Worm (Caenorhabditis elegans): ENCODE data around the gene alh-9.

DNA sequence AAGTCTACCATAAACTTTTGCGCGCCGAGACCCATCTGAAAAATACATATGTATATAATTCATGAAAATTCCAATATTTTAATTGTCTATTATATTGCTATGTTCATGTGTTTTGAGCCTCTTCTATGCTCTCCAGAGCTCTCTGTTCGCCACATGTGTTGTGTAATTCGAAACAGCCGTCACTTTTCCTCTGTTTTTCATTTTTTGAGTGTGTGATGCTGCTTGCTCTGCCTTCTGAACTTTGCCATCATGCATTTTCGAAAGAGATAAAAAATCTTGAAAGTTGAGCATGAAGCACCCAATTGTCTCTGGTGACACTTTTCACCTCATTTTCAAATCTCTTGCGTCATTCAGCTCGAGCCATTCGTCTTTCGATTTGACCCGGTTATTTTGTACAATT lies 16.5 kb downstream of the alh-9 start:
- TF ChIP-seq R02D3.7 (tag; optimal IDR thresholded peaks at IDR 0.05), result no peak
- no peak for TF ChIP-seq ztf-11 (tag; optimal IDR thresholded peaks at IDR 0.05)
- TF ChIP-seq mdl-1 (tag; optimal IDR thresholded peaks at IDR 0.05), result no peak
- TF ChIP-seq dmd-6 (GFP tag; IDR thresholded peaks at IDR 0.05), result no peak
- TF ChIP-seq nhr-25 (tag; optimal IDR thresholded peaks at IDR 0.05; ENCODE audit: borderline replicate concordance, insufficient read depth), result no peak
- TF ChIP-seq lin-39 (tag; optimal IDR thresholded peaks at IDR 0.05), result no peak
- no peak for TF ChIP-seq ceh-20 (GFP tag; IDR thresholded peaks at IDR 0.05)
- no peak for TF ChIP-seq pha-4 (GFP tag; IDR thresholded peaks at IDR 0.05)
- no peak for TF ChIP-seq pha-4 (tag; optimal IDR thresholded peaks at IDR 0.05)
- no peak for TF ChIP-seq unc-39 (tag; optimal IDR thresholded peaks at IDR 0.05)
- no peak for TF ChIP-seq ama-1 (optimal IDR thresholded peaks at IDR 0.05)
- no peak for TF ChIP-seq nhr-11 (tag; optimal IDR thresholded peaks at IDR 0.05)
- no peak for TF ChIP-seq nhr-28 (tag; optimal IDR thresholded peaks at IDR 0.05)
- no peak for TF ChIP-seq ZK546.5 (tag; optimal IDR thresholded peaks at IDR 0.05)

All from whole organism, L4 larva.